Worm (Caenorhabditis elegans): ENCODE results near the gene Y38H6A.1.

Y38H6A.1 gene

DNA sequence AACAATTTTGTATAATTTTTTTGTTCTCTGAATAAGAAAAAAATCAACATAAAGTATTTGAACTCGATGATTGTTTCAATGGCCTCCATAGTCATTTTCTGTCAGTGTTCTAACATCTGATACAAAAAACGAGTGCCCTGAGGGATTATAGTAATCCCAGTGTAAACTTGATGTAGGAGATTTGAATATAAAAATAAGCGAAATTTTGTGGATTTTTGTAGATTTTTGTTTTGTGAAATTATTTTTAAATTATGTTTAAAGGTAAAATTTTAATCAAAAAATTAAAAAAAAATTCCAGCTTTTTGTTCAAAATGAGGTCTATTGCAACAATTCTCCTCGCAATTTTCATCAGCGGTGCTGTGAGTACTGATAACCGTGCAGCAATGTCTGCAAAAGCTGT, at the start of gene Y38H6A.1:
Y38H6A.1 (plus strand) TSS at position 301 of the 400 bp plus-strand sequence.
- no peak for TF ChIP-seq cnd-1 (tag; optimal IDR thresholded peaks at IDR 0.05)
- no peak for TF ChIP-seq M03D4.4 (tag; optimal IDR thresholded peaks at IDR 0.05)
- TF ChIP-seq bed-3 (GFP tag; optimal IDR thresholded peaks at IDR 0.05): no peak
- no peak for TF ChIP-seq ces-1 (GFP tag; optimal IDR thresholded peaks at IDR 0.05)
- TF ChIP-seq nhr-2 (tag; optimal IDR thresholded peaks at IDR 0.05): no peak
- TF ChIP-seq ceh-43 (GFP tag; optimal IDR thresholded peaks at IDR 0.05): no peak
- TF ChIP-seq snpc-4 (tag; optimal IDR thresholded peaks at IDR 0.05): no peak
- no peak for TF ChIP-seq drap-1 (GFP tag; optimal IDR thresholded peaks at IDR 0.05)
- no peak for TF ChIP-seq unc-120 (tag; optimal IDR thresholded peaks at IDR 0.05; ENCODE audit: poor library complexity, severe bottlenecking)
- TF ChIP-seq pha-4 (tag; optimal IDR thresholded peaks at IDR 0.05): no peak
- TF ChIP-seq unc-62 (GFP tag; optimal IDR thresholded peaks at IDR 0.05): no peak
- TF ChIP-seq blmp-1 (tag; optimal IDR thresholded peaks at IDR 0.05): no peak
- TF ChIP-seq flh-1 (GFP tag; optimal IDR thresholded peaks at IDR 0.05): no peak
- no peak for TF ChIP-seq lsy-2 (tag; optimal IDR thresholded peaks at IDR 0.05)
- no peak for TF ChIP-seq mls-2 (tag; optimal IDR thresholded peaks at IDR 0.05)
- no peak for TF ChIP-seq nhr-12 (tag; optimal IDR thresholded peaks at IDR 0.05)
- no peak for TF ChIP-seq nhr-28 (tag; optimal IDR thresholded peaks at IDR 0.05)
- TF ChIP-seq mep-1 (tag; optimal IDR thresholded peaks at IDR 0.05): no peak
- TF ChIP-seq ceh-39 (tag; optimal IDR thresholded peaks at IDR 0.05): no peak

- TF ChIP-seq elt-3 (tag; optimal IDR thresholded peaks at IDR 0.05) (no peak), ceh-39 (tag; optimal IDR thresholded peaks at IDR 0.05) (no peak), ceh-83 (GFP tag; optimal IDR thresholded peaks at IDR 0.05) (no peak), blmp-1 (tag; optimal IDR thresholded peaks at IDR 0.05) (no peak), nhr-12 (tag; optimal IDR thresholded peaks at IDR 0.05) (no peak), ztf-11 (tag; optimal IDR thresholded peaks at IDR 0.05) (no peak), nhr-76 (tag; optimal IDR thresholded peaks at IDR 0.05) (no peak), snpc-4 (tag; optimal IDR thresholded peaks at IDR 0.05) (no peak)
Observed at ce11 chrV:20276923-20277322, 48.6 kb upstream of the Y38H6A.1 start.

DNA sequence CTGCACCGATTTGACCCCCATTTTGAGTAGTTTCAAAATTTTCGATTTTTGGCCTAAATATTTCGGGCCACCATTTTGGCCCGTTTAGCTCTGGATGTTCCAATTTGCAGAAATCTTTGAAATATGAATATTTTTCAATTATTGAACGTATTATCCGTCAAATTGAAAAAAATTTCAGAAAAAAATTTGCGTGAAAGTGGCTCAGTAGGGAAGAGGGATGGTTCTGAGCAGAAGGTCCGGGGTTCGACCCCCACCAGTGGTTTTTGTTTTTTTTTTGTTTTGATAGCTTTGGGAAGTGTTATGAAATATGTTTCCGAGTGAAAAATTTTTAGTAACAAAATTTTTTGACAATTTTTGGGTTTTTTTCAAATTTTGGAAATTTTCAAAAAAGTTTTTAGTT, 46.2 kb upstream of the Y38H6A.1 start:
- TF ChIP-seq drap-1 (GFP tag; optimal IDR thresholded peaks at IDR 0.05): no peak
- TF ChIP-seq nhr-237 (tag; optimal IDR thresholded peaks at IDR 0.05): no peak
- no peak for TF ChIP-seq sem-2 (GFP tag; optimal IDR thresholded peaks at IDR 0.05)
- TF ChIP-seq hlh-1 (tag; optimal IDR thresholded peaks at IDR 0.05): no peak
- TF ChIP-seq zip-8 (tag; optimal IDR thresholded peaks at IDR 0.05): no peak
- TF ChIP-seq bed-3 (GFP tag; optimal IDR thresholded peaks at IDR 0.05): no peak
- TF ChIP-seq nhr-2 (tag; optimal IDR thresholded peaks at IDR 0.05): no peak
- no peak for TF ChIP-seq mab-5 (tag; optimal IDR thresholded peaks at IDR 0.05)
- no peak for TF ChIP-seq unc-120 (tag; optimal IDR thresholded peaks at IDR 0.05; ENCODE audit: poor library complexity, severe bottlenecking)

- TF ChIP-seq sem-2 (GFP tag; optimal IDR thresholded peaks at IDR 0.05) (no peak), tbx-8 (GFP tag; optimal IDR thresholded peaks at IDR 0.05) (no peak), hlh-1 (tag; optimal IDR thresholded peaks at IDR 0.05) (no peak), ztf-11 (tag; optimal IDR thresholded peaks at IDR 0.05) (no peak)
Observed at ce11 chrV:20279811-20280317, 45.7 kb upstream of the Y38H6A.1 start, which contains the start of gene pqn-94. Gene pqn-94 (minus strand): TSS chrV:20279861.

ce11 chrV:20282827-20283226, 42.7 kb upstream of the Y38H6A.1 start:
- TF ChIP-seq lin-13 (tag; optimal IDR thresholded peaks at IDR 0.05): no peak
- no peak for TF ChIP-seq nhr-76 (tag; optimal IDR thresholded peaks at IDR 0.05)

DNA sequence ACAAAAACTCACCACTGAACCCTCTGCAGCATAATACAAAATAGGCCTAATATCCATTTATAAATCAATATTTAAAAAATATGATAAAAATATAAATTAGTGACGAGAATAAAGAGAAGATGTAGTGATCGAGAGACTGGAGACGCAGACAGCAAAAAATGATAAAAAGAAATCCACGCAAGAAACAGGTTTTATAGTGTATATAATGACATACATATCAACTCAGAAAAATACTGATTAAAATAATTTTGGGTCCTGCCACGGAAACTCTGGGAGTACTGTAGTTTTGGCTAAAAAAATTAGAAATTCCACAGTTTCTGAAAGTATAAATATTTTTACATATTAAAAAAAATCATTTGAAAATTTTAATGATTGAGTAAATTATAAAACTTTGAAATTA, 36.2 kb upstream of the Y38H6A.1 start, which contains the start of gene mlt-4:
mlt-4 (minus strand) TSS at position 101 of the 400 bp plus-strand sequence.
- TF ChIP-seq lsy-2 (tag; optimal IDR thresholded peaks at IDR 0.05): no peak
- TF ChIP-seq elt-3 (tag; optimal IDR thresholded peaks at IDR 0.05): no peak
- no peak for TF ChIP-seq blmp-1 (tag; optimal IDR thresholded peaks at IDR 0.05)
- no peak for TF ChIP-seq ceh-39 (tag; optimal IDR thresholded peaks at IDR 0.05)
- no peak for TF ChIP-seq nhr-2 (tag; optimal IDR thresholded peaks at IDR 0.05)
- no peak for TF ChIP-seq M03D4.4 (tag; optimal IDR thresholded peaks at IDR 0.05)
- TF ChIP-seq nhr-76 (tag; optimal IDR thresholded peaks at IDR 0.05): no peak
- no peak for TF ChIP-seq zip-8 (tag; optimal IDR thresholded peaks at IDR 0.05)
- TF ChIP-seq flh-1 (GFP tag; optimal IDR thresholded peaks at IDR 0.05): no peak
- TF ChIP-seq nhr-237 (tag; optimal IDR thresholded peaks at IDR 0.05): no peak
- TF ChIP-seq hlh-1 (tag; optimal IDR thresholded peaks at IDR 0.05): no peak
- no peak for TF ChIP-seq unc-120 (tag; optimal IDR thresholded peaks at IDR 0.05; ENCODE audit: poor library complexity, severe bottlenecking)
- no peak for TF ChIP-seq mab-5 (tag; optimal IDR thresholded peaks at IDR 0.05)
- TF ChIP-seq ham-2 (GFP tag; optimal IDR thresholded peaks at IDR 0.05): no peak
- TF ChIP-seq snpc-4 (tag; optimal IDR thresholded peaks at IDR 0.05): no peak
- TF ChIP-seq sptf-1 (tag; optimal IDR thresholded peaks at IDR 0.05): no peak
- TF ChIP-seq sem-2 (GFP tag; optimal IDR thresholded peaks at IDR 0.05): no peak
- no peak for TF ChIP-seq lin-13 (tag; optimal IDR thresholded peaks at IDR 0.05)
